Fruit fly (Drosophila melanogaster): Measurements from ENCODE around the gene CG32365.

Gene CG32365

dm6 chr3L:7911765-7912556, 43.1 kb downstream of the CG32365 start, which contains the start of the genes pbl and CG8281 (continued):
- peak in 1 of 2 experiments; percentile 12 for TF ChIP-seq crp (GFP tag; optimal IDR thresholded peaks at IDR 0.05)
- no peak for TF ChIP-seq pfk (GFP tag; optimal IDR thresholded peaks at IDR 0.05)
- peak; percentile 69 for TF ChIP-seq CG32532 (GFP tag; IDR thresholded peaks at IDR 0.05)
- no peak for TF ChIP-seq CG10431 (GFP tag; optimal IDR thresholded peaks at IDR 0.05)
- TF ChIP-seq wek (GFP tag; optimal IDR thresholded peaks at IDR 0.05), result peak; percentile 97
- peak; percentile 54 for TF ChIP-seq Lhr (GFP tag; optimal IDR thresholded peaks at IDR 0.05)
- peak; percentile 79 for TF ChIP-seq Med (GFP tag)
- peak; percentile 20 for TF ChIP-seq CG3995 (GFP tag; optimal IDR thresholded peaks at IDR 0.05)
- no peak for TF ChIP-seq Deaf1 (tag; optimal IDR thresholded peaks at IDR 0.05)
- no peak for TF ChIP-seq CG6854 (GFP tag; optimal IDR thresholded peaks at IDR 0.05)
- peak; percentile 30 for TF ChIP-seq CG7786 (GFP tag; optimal IDR thresholded peaks at IDR 0.05)
- TF ChIP-seq CG30020 (tag; optimal IDR thresholded peaks at IDR 0.05), result peak; percentile 34
- peak; percentile 46 for TF ChIP-seq Ptx1 (GFP tag; IDR thresholded peaks at IDR 0.05)
- no peak for TF ChIP-seq bowl (GFP tag; IDR thresholded peaks at IDR 0.05)
- no peak for TF ChIP-seq CG8290 (GFP tag; optimal IDR thresholded peaks at IDR 0.05)
- TF ChIP-seq CG8290 (tag; optimal IDR thresholded peaks at IDR 0.05), result peak in 1 of 2 experiments; percentile 29
- no peak for TF ChIP-seq CG3838 (GFP tag; optimal IDR thresholded peaks at IDR 0.05)
- TF ChIP-seq CG10565 (GFP tag; optimal IDR thresholded peaks at IDR 0.05), result no peak
- TF ChIP-seq emc (GFP tag; optimal IDR thresholded peaks at IDR 0.05), result peak; percentile 35
- no peak for TF ChIP-seq z (GFP tag; IDR thresholded peaks at IDR 0.05)
- no peak for TF ChIP-seq Antp (GFP tag; optimal IDR thresholded peaks at IDR 0.05)
- peak; percentile 50; the same call in 1 of the 2 replicates for TF ChIP-seq CG32772 (GFP tag; IDR thresholded peaks at IDR 0.05)
- no peak for TF ChIP-seq CG5245 (GFP tag; optimal IDR thresholded peaks at IDR 0.05)
- no peak for TF ChIP-seq Bteb2 (GFP tag; optimal IDR thresholded peaks at IDR 0.05)
- TF ChIP-seq Hr51 (GFP tag; optimal IDR thresholded peaks at IDR 0.05), result peak in 1 of 2 experiments; percentile 65
- TF ChIP-seq TFAM (GFP tag; optimal IDR thresholded peaks at IDR 0.05), result no peak
- no peak for TF ChIP-seq HLH54F (GFP tag; optimal IDR thresholded peaks at IDR 0.05)
- TF ChIP-seq chn (GFP tag; optimal IDR thresholded peaks at IDR 0.05), result peak; percentile 35
- TF ChIP-seq CG13123 (GFP tag; optimal IDR thresholded peaks at IDR 0.05), result peak; percentile 35
- TF ChIP-seq Trl (optimal IDR thresholded peaks at IDR 0.05), result no peak
- TF ChIP-seq Trl (GFP tag; optimal IDR thresholded peaks at IDR 0.05), result no peak
- peak; percentile 27 for TF ChIP-seq Dek (tag; optimal IDR thresholded peaks at IDR 0.05)
- TF ChIP-seq schlank (tag; optimal IDR thresholded peaks at IDR 0.05), result no peak
- no peak for TF ChIP-seq sima (GFP tag; optimal IDR thresholded peaks at IDR 0.05)
- no peak for TF ChIP-seq Gug (GFP tag; IDR thresholded peaks at IDR 0.05)
- TF ChIP-seq Taf1 (GFP tag; IDR thresholded peaks at IDR 0.05), result no peak
- no peak for TF ChIP-seq grn (GFP tag; optimal IDR thresholded peaks at IDR 0.05)
- peak; percentile 55; the same call in 1 of the 2 replicates for TF ChIP-seq slbo (GFP tag; IDR thresholded peaks at IDR 0.05)
- TF ChIP-seq sisA (GFP tag; IDR thresholded peaks at IDR 0.05), result no peak
- TF ChIP-seq gro (GFP tag; optimal IDR thresholded peaks at IDR 0.05), result peak; percentile 74
- peak; percentile 79 for TF ChIP-seq unc-4 (GFP tag; IDR thresholded peaks at IDR 0.05; ENCODE audit: partially characterized antibody)
- TF ChIP-seq ewg (GFP tag; optimal IDR thresholded peaks at IDR 0.05), result peak; percentile 88
- no peak for TF ChIP-seq dan (GFP tag; IDR thresholded peaks at IDR 0.05)
- peak; percentile 39 for TF ChIP-seq CG10209 (GFP tag; optimal IDR thresholded peaks at IDR 0.05)
- TF ChIP-seq peb (GFP tag; IDR thresholded peaks at IDR 0.05), result no peak
- no peak for TF ChIP-seq sr (GFP tag; IDR thresholded peaks at IDR 0.05)
- peak; percentile 9 for TF ChIP-seq Dip3 (GFP tag; optimal IDR thresholded peaks at IDR 0.05)
- TF ChIP-seq wdn (GFP tag; IDR thresholded peaks at IDR 0.05), result peak; percentile 52; the same call in 1 of the 2 replicates
- TF ChIP-seq HHEX (GFP tag; optimal IDR thresholded peaks at IDR 0.05), result no peak
- no peak for TF ChIP-seq CG6654 (GFP tag; optimal IDR thresholded peaks at IDR 0.05)

Measured in whole organism, embryonic.